Worm (Caenorhabditis elegans): ENCODE measurements around the gene mpst-1.

DNA sequence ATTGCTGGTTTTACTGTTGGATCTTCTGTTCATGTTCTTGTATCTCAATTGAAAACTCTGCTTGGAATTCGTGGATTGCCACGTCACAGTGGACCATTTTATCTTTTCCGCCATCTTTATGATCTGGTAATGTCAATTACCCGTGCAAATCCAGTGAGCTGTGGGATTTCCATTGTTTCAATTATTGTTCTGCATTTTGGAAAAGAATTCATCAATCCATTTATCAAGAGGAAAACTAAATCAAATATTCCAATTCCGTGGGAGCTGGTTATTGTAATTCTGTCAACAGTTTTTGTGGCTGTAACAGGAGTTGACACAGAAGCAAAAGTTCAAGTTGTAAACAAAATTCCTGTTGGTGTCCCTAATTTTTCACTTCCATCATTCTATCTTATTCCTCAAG lies 49.8 kb upstream of the mpst-1 start:
- TF ChIP-seq nhr-237 (tag; optimal IDR thresholded peaks at IDR 0.05) (no peak), pqm-1 (tag; optimal IDR thresholded peaks at IDR 0.05) (no peak), unc-130 (tag; optimal IDR thresholded peaks at IDR 0.05) (no peak), tbx-2 (tag; optimal IDR thresholded peaks at IDR 0.05) (no peak), unc-62 (GFP tag; optimal IDR thresholded peaks at IDR 0.05) (no peak), nhr-76 (tag; optimal IDR thresholded peaks at IDR 0.05) (no peak), blmp-1 (tag; optimal IDR thresholded peaks at IDR 0.05) (no peak), elt-3 (tag; optimal IDR thresholded peaks at IDR 0.05) (no peak), ztf-4 (tag; optimal IDR thresholded peaks at IDR 0.05) (no peak), mef-2 (tag; optimal IDR thresholded peaks at IDR 0.05) (no peak), ztf-11 (tag; optimal IDR thresholded peaks at IDR 0.05) (no peak), efl-1 (optimal IDR thresholded peaks at IDR 0.05) (no peak), efl-1 (GFP tag; optimal IDR thresholded peaks at IDR 0.05 in 1 of 2) (no peak)
